Fruit fly (Drosophila melanogaster) whole organism, embryonic: ENCODE data around the gene CG7203.
A peak's percentile ranks its signal among the peaks of the same experiment; 100 is the strongest.

ENCODE experiments used
- Ada2b ChIP-seq: fragments of 200-800 bp; sonication (Bioruptor generic); IDR thresholded peaks from 2 replicates; pipeline ENCODE4 v1.3.6; 2022; ENCODE audit warnings: missing biosample characterization, missing genetic modification characterization
- Adf1 ChIP-seq: fragments of 200-800 bp; sonication (Bioruptor generic); IDR thresholded peaks from 2 replicates; pipeline ENCODE4 v1.3.6; 2022; ENCODE audit warnings: missing biosample characterization, missing genetic modification characterization
- Antp ChIP-seq: fragments of 200-800 bp; sonication (Bioruptor generic); optimal IDR thresholded peaks from 3 replicates; lab custom pipeline; 2016; ENCODE audit warnings: missing biosample characterization, missing genetic modification characterization
- Awh ChIP-seq: fragments of 200-800 bp; sonication (Bioruptor generic); IDR thresholded peaks from 2 replicates; pipeline ENCODE4, ENCODE4 v1.3.6; 2022; ENCODE audit warnings: missing biosample characterization, missing genetic modification characterization
- Bdp1 ChIP-seq: fragments of 200-800 bp; sonication (Bioruptor generic); optimal IDR thresholded peaks from 3 replicates; lab custom pipeline; 2016; ENCODE audit warnings: missing biosample characterization, missing genetic modification characterization
- CG10543 ChIP-seq: fragments of 200-800 bp; sonication (Bioruptor generic); optimal IDR thresholded peaks from 3 replicates; lab custom pipeline; 2017; ENCODE audit warnings: missing biosample characterization, mild to moderate bottlenecking, missing genetic modification characterization, moderate library complexity
- CG11560 ChIP-seq: fragments of 200-800 bp; sonication (Bioruptor generic); IDR thresholded peaks from 3 replicates; pipeline ENCODE4 v1.3.6; 2022; ENCODE audit warnings: missing biosample characterization, missing genetic modification characterization
- CG11723 ChIP-seq: fragments of 200-800 bp; sonication (Bioruptor generic); optimal IDR thresholded peaks from 2 replicates; lab custom pipeline; 2017; ENCODE audit warnings: missing biosample characterization, mild to moderate bottlenecking, missing genetic modification characterization
- CG12299 ChIP-seq: fragments of 200-800 bp; sonication (Bioruptor generic); optimal IDR thresholded peaks from 2 replicates; lab custom pipeline; 2018; ENCODE audit warnings: missing biosample characterization, mild to moderate bottlenecking, missing genetic modification characterization
- CG12769 ChIP-seq: fragments of 200-800 bp; sonication (Bioruptor generic); optimal IDR thresholded peaks from 2 replicates; lab custom pipeline; 2019; ENCODE audit warnings: missing biosample characterization, mild to moderate bottlenecking, missing genetic modification characterization, moderate library complexity
- CG13296 ChIP-seq: fragments of 200-800 bp; sonication (Bioruptor generic); optimal IDR thresholded peaks from 3 replicates; lab custom pipeline; 2018; ENCODE audit warnings: missing biosample characterization, mild to moderate bottlenecking, missing genetic modification characterization
- CG13775 ChIP-seq: fragments of 200-800 bp; sonication (Bioruptor generic); optimal IDR thresholded peaks from 3 replicates; lab custom pipeline; 2017; ENCODE audit warnings: missing biosample characterization, mild to moderate bottlenecking, missing genetic modification characterization
- CG18262 ChIP-seq: fragments of 200-800 bp; optimal IDR thresholded peaks from 3 replicates; lab custom pipeline; 2019; ENCODE audit warnings: missing biosample characterization, mild to moderate bottlenecking, missing genetic modification characterization, moderate library complexity
- CG18599 ChIP-seq: fragments of 200-800 bp; sonication (Bioruptor generic); optimal IDR thresholded peaks from 3 replicates; lab custom pipeline; 2017; ENCODE audit warnings: missing biosample characterization, missing genetic modification characterization, mild to moderate bottlenecking, moderate library complexity, missing genetic modification reagents
- CG3847 ChIP-seq: fragments of 200-800 bp; sonication (Bioruptor generic); IDR thresholded peaks from 2 replicates; pipeline ENCODE4 v1.3.6; 2022; ENCODE audit warnings: missing biosample characterization, missing genetic modification characterization
- CG6175 ChIP-seq: fragments of 200-800 bp; sonication (Bioruptor generic); IDR thresholded peaks from 3 replicates; pipeline ENCODE4 v1.3.6; 2022; ENCODE audit warnings: missing biosample characterization, missing genetic modification characterization
- CG6683 ChIP-seq: fragments of 200-800 bp; sonication (Bioruptor generic); optimal IDR thresholded peaks from 2 replicates; lab custom pipeline; 2017; ENCODE audit warnings: missing biosample characterization, mild to moderate bottlenecking, missing genetic modification characterization, missing genetic modification reagents
- CG6813 ChIP-seq: fragments of 200-800 bp; sonication (Bioruptor generic); optimal IDR thresholded peaks from 2 replicates; lab custom pipeline; 2017; ENCODE audit warnings: missing biosample characterization, missing genetic modification characterization, mild to moderate bottlenecking, moderate library complexity, missing genetic modification reagents
- CG7963 ChIP-seq: fragments of 200-800 bp; sonication (Bioruptor generic); IDR thresholded peaks from 3 replicates; pipeline ENCODE4 v1.3.6; 2022; ENCODE audit warnings: missing biosample characterization, missing genetic modification characterization; ENCODE audit not compliant: partially characterized antibody
- CG8281 ChIP-seq: fragments of 200-800 bp; sonication (Bioruptor generic); optimal IDR thresholded peaks from 2 replicates; lab custom pipeline; 2018; ENCODE audit warnings: missing biosample characterization, mild to moderate bottlenecking, missing genetic modification characterization, moderate library complexity
- CG8478 ChIP-seq: fragments of >200 bp; optimal IDR thresholded peaks from 2 replicates; lab custom pipeline; 2018
- CG9817 ChIP-seq: fragments of 200-800 bp; sonication (Bioruptor generic); optimal IDR thresholded peaks from 2 replicates; lab custom pipeline; 2018; ENCODE audit warnings: missing biosample characterization, mild to moderate bottlenecking, missing genetic modification characterization, moderate library complexity
- Chrac-16 ChIP-seq: fragments of 200-800 bp; sonication (Bioruptor generic); optimal IDR thresholded peaks from 3 replicates; lab custom pipeline; 2016; ENCODE audit warnings: missing biosample characterization, missing genetic modification characterization
- D19A ChIP-seq: fragments of 200-800 bp; optimal IDR thresholded peaks from 3 replicates; lab custom pipeline; 2019; ENCODE audit warnings: missing biosample characterization, mild to moderate bottlenecking, missing genetic modification characterization, moderate library complexity
- Ssrp ChIP-seq: fragments of 200-800 bp; sonication (Bioruptor generic); optimal IDR thresholded peaks from 2 replicates; lab custom pipeline; 2018; ENCODE audit warnings: missing biosample characterization, mild to moderate bottlenecking, missing genetic modification characterization, moderate library complexity
- ato ChIP-seq: fragments of 200-800 bp; sonication (Bioruptor generic); IDR thresholded peaks from 2 replicates; pipeline ENCODE4 v1.3.6; 2022; ENCODE audit warnings: missing biosample characterization, missing genetic modification characterization; ENCODE audit not compliant: partially characterized antibody
- az2 ChIP-seq: fragments of 200-800 bp; sonication (Bioruptor generic); optimal IDR thresholded peaks from 3 replicates; lab custom pipeline; 2016; ENCODE audit warnings: missing biosample characterization, missing genetic modification characterization
- bigmax ChIP-seq: fragments of 200-800 bp; sonication (Bioruptor generic); optimal IDR thresholded peaks from 2 replicates; lab custom pipeline; 2018; ENCODE audit warnings: missing biosample characterization, mild to moderate bottlenecking, missing genetic modification characterization
- dimm ChIP-seq: fragments of 200-800 bp; sonication (Bioruptor generic); IDR thresholded peaks from 2 replicates; pipeline ENCODE4 v1.3.6; 2022; ENCODE audit warnings: missing biosample characterization, missing genetic modification characterization
- disco-r ChIP-seq: fragments of 200-800 bp; sonication (Bioruptor generic); optimal IDR thresholded peaks from 2 replicates; lab custom pipeline; 2016; ENCODE audit warnings: missing biosample characterization, missing genetic modification characterization
- dm ChIP-seq: fragments of 200-800 bp; sonication (Bioruptor generic); optimal IDR thresholded peaks from 3 replicates; lab custom pipeline; 2016; ENCODE audit warnings: missing biosample characterization, missing genetic modification characterization
- fd64A ChIP-seq: fragments of 200-800 bp; sonication (Bioruptor generic); optimal IDR thresholded peaks from 3 replicates; lab custom pipeline; 2018; ENCODE audit warnings: missing biosample characterization, mild to moderate bottlenecking, missing genetic modification characterization
- gce ChIP-seq: fragments of 200-800 bp; sonication (Bioruptor generic); IDR thresholded peaks from 3 replicates; pipeline ENCODE4 v1.3.6; 2022; ENCODE audit warnings: missing biosample characterization, missing genetic modification characterization
- jigr1 ChIP-seq: fragments of 200-800 bp; sonication (Bioruptor generic); IDR thresholded peaks from 3 replicates; pipeline ENCODE4 v1.3.6; 2022; ENCODE audit warnings: missing biosample characterization, missing genetic modification characterization
- kah ChIP-seq: fragments of 200-800 bp; sonication (Bioruptor generic); optimal IDR thresholded peaks from 2 replicates; lab custom pipeline; 2018; ENCODE audit warnings: missing biosample characterization, mild to moderate bottlenecking, missing genetic modification characterization
- nau ChIP-seq: fragments of 200-800 bp; sonication (Bioruptor generic); optimal IDR thresholded peaks from 3 replicates; lab custom pipeline; 2017; ENCODE audit warnings: missing biosample characterization, mild to moderate bottlenecking, missing genetic modification characterization, missing genetic modification reagents
- nmo ChIP-seq: fragments of 200-800 bp; sonication (Bioruptor generic); optimal IDR thresholded peaks from 2 replicates; lab custom pipeline; 2018; ENCODE audit warnings: missing biosample characterization, mild to moderate bottlenecking, missing genetic modification characterization, moderate library complexity
- org-1 ChIP-seq: fragments of 200-800 bp; sonication (Bioruptor generic); optimal IDR thresholded peaks from 2 replicates; lab custom pipeline; 2017; ENCODE audit warnings: missing biosample characterization, missing genetic modification characterization
- phol ChIP-seq: fragments of 200-800 bp; sonication (Bioruptor generic); optimal IDR thresholded peaks from 3 replicates; lab custom pipeline; 2018; ENCODE audit warnings: missing biosample characterization, mild to moderate bottlenecking, missing genetic modification characterization, moderate library complexity
- pita ChIP-seq: fragments of 200-800 bp; sonication (Bioruptor generic); optimal IDR thresholded peaks from 2 replicates; lab custom pipeline; 2017; ENCODE audit warnings: missing biosample characterization, mild to moderate bottlenecking, missing genetic modification characterization
- pnt ChIP-seq: fragments of 200-800 bp; sonication (Bioruptor generic); optimal IDR thresholded peaks from 3 replicates; lab custom pipeline; 2016; ENCODE audit warnings: missing biosample characterization, missing genetic modification characterization
- ranshi ChIP-seq: fragments of 200-800 bp; sonication (Bioruptor generic); IDR thresholded peaks from 2 replicates; pipeline ENCODE4 v1.3.6; 2022; ENCODE audit warnings: missing biosample characterization, missing genetic modification characterization
- sd ChIP-seq: fragments of 200-800 bp; sonication (Bioruptor generic); optimal IDR thresholded peaks from 3 replicates; lab custom pipeline; 2018; ENCODE audit warnings: missing biosample characterization, mild to moderate bottlenecking, missing genetic modification characterization, moderate library complexity
- sr ChIP-seq: fragments of 200-800 bp; sonication (Bioruptor generic); IDR thresholded peaks from 3 replicates; pipeline ENCODE4 v1.3.6; 2022; ENCODE audit warnings: missing biosample characterization, missing genetic modification characterization
- toy ChIP-seq: fragments of 200-800 bp; sonication (Bioruptor generic); IDR thresholded peaks from 2 replicates; pipeline ENCODE4 v1.3.6; 2022; ENCODE audit warnings: missing biosample characterization, missing genetic modification characterization
- z ChIP-seq: fragments of 200-800 bp; sonication (Bioruptor generic); IDR thresholded peaks from 3 replicates; pipeline ENCODE4 v1.3.6; 2022; ENCODE audit warnings: missing biosample characterization, missing genetic modification characterization
- zen2 ChIP-seq: fragments of 200-800 bp; sonication (Bioruptor generic); IDR thresholded peaks from 3 replicates; pipeline ENCODE4 v1.3.6; 2022; ENCODE audit warnings: missing biosample characterization, missing genetic modification characterization; ENCODE audit not compliant: partially characterized antibody

CG7203 gene

DNA sequence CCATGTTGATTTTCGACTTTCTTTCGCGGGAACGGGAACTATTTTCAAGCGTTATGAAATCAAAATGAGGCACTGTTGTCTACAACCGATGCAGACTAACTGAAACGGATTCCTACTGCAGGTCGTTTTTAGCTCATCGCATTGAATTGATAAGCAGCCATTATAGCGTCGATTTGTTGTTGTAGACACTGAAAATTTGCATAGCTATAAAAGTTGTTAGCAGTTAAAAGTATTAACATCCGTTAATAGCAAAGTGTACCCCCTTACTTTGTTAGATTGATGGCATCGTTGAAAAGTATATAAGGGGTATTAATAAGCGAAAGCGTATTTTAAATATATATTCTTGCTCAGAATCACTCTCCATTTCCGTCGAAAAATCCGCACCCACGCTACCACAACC lies 33.6 kb downstream of the CG7203 start, which contains the start of gene CG13793 (continued):
- TF ChIP-seq CG7963 (no peak), nmo (GFP tag; lab: Kevin White, UChicago) (no peak), pnt (GFP tag; lab: Kevin White, UChicago) (no peak)

DNA sequence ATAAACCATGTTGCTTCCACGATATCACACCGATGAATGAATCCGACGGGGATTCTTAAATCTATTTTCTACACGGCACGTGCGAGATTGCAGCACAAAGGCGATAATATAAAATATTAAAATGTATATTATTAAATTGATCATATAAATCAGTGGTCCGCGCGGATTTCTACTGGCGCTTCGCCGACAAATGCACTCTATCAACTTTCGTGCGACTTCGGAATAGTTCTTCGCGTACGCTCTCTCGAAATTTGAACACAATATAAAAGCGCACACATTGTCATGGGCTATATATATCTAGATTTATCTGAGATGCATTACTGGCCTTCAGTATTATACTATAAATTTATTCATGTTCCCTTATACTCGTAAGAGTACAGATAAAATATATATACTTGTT lies 36.4 kb downstream of the CG7203 start, which contains the start of gene CG33296:
Gene CG33296 (minus strand): TSS at position 101 of the 400 bp plus-strand sequence.
- TF ChIP-seq disco-r (no peak), CG6683 (no peak), CG10543 (GFP tag; lab: Kevin White, UChicago) (no peak)

DNA sequence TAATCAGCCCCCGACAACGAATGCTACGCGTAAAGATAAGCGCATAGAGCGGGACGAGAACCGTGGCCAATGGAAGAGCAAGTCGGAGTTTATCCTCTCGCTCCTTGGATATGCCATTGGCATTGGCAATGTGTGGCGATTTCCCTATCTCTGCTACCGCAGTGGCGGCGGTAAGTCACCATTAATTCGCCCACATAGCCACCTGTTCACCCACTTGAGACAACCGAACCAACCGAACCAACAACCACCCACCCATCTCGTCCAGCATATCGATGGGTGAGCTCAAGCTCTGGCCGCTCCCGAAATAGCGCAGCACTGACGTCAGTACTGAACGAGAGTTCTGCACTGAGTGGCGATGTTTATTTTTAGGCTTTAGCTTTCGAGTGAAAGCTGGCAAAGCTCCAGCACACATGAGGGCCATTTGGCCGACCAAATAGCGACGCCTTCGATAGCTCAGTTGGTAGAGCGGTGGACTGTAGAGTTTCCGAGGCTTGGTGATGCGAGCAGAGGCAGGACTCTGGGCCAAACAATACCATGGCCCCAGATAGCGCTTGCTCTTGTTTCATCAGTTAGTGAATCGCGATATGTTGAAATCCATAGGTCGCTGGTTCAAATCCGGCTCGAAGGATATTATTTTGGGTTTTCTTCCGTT lies 41.8 kb downstream of the CG7203 start:
- TF ChIP-seq dm (GFP tag; lab: Kevin White, UChicago), result no peak
- TF ChIP-seq CG12299 (tag; lab: Kevin White, UChicago), result no peak
- peak; percentile 84 for TF ChIP-seq kah (GFP tag; lab: Kevin White, UChicago)
- no peak for TF ChIP-seq CG8281 (tag; lab: Kevin White, UChicago)
- no peak for TF ChIP-seq toy (GFP tag; lab: Robert Waterston, UW)
- TF ChIP-seq CG13296 (GFP tag; lab: Kevin White, UChicago), result no peak
- TF ChIP-seq gce, result no peak
- TF ChIP-seq CG18599 (GFP tag; lab: Kevin White, UChicago), result no peak
- no peak for TF ChIP-seq fd64A (GFP tag; lab: Kevin White, UChicago)
- peak; percentile 77; the same call in 2 of the 3 replicates for TF ChIP-seq sr (GFP tag; lab: Robert Waterston, UW)
- TF ChIP-seq Chrac-16 (GFP tag; lab: Kevin White, UChicago), result no peak
- no peak for TF ChIP-seq pita (GFP tag; lab: Kevin White, UChicago)
- peak; percentile 13 for TF ChIP-seq CG12769 (tag; lab: Kevin White, UChicago)
- 0 out of 2 replicates have a peak, but pooled peaks have one; percentile 6 for TF ChIP-seq CG3847 (GFP tag; lab: Robert Waterston, UW)
- no peak for TF ChIP-seq Awh (GFP tag; lab: Robert Waterston, UW)
- no peak for TF ChIP-seq CG11560 (tag; lab: Robert Waterston, UW)
- TF ChIP-seq CG9817 (tag; lab: Kevin White, UChicago), result no peak
- TF ChIP-seq Ssrp (tag; lab: Kevin White, UChicago), result no peak
- TF ChIP-seq dimm (GFP tag; lab: Robert Waterston, UW), result no peak
- peak; percentile 70 for TF ChIP-seq nau (GFP tag; lab: Kevin White, UChicago)
- TF ChIP-seq ato (GFP tag; lab: Robert Waterston, UW), result no peak
- no peak for TF ChIP-seq sd (tag; lab: Kevin White, UChicago)
- no peak for TF ChIP-seq CG6175 (GFP tag; lab: Robert Waterston, UW)
- TF ChIP-seq phol (tag; lab: Kevin White, UChicago), result no peak
- TF ChIP-seq zen2 (GFP tag; lab: Robert Waterston, UW), result 0 out of 3 replicates have a peak, but pooled peaks have one; percentile 27
- no peak for TF ChIP-seq az2 (GFP tag; lab: Kevin White, UChicago)
- TF ChIP-seq jigr1, result no peak
- no peak for TF ChIP-seq Adf1 (GFP tag; lab: Robert Waterston, UW)
- TF ChIP-seq Antp (GFP tag; lab: Kevin White, UChicago), result no peak
- no peak for TF ChIP-seq CG8478 (lab: Kevin White, UChicago)
- TF ChIP-seq CG6683, result no peak
- no peak for TF ChIP-seq ranshi
- peak; percentile 90 for TF ChIP-seq Bdp1
- TF ChIP-seq CG11723 (GFP tag; lab: Kevin White, UChicago), result no peak
- no peak for TF ChIP-seq bigmax (GFP tag; lab: Kevin White, UChicago)
- TF ChIP-seq CG6813, result no peak
- no peak for TF ChIP-seq Ada2b
- no peak for TF ChIP-seq D19A
- no peak for TF ChIP-seq CG13775
- no peak for TF ChIP-seq CG18262
- peak; percentile 93 for TF ChIP-seq z (GFP tag; lab: Robert Waterston, UW)
- TF ChIP-seq org-1, result no peak
